Fruit fly (Drosophila melanogaster) whole organism, adult: ENCODE data around the gene MnM.

Experiments
- CG7045 ChIP-seq: fragments of 200-800 bp; sonication (Bioruptor generic); optimal IDR thresholded peaks from 2 replicates; lab custom pipeline; 2017; ENCODE audit warnings: missing biosample characterization, mild to moderate bottlenecking, missing genetic modification characterization
- Clk ChIP-seq: fragments of 200-800 bp; sonication (Bioruptor generic); optimal IDR thresholded peaks from 2 replicates; lab custom pipeline; 2017; ENCODE audit warnings: missing biosample characterization, missing genetic modification characterization
- cic ChIP-seq: fragments of 200-800 bp; sonication (Bioruptor generic); optimal IDR thresholded peaks from 2 replicates; lab custom pipeline; 2017; ENCODE audit warnings: missing biosample characterization, mild to moderate bottlenecking, missing genetic modification characterization, moderate library complexity
- tj ChIP-seq: fragments of 200-800 bp; sonication (Bioruptor generic); optimal IDR thresholded peaks from 3 replicates; lab custom pipeline; 2017; ENCODE audit warnings: missing biosample characterization, mild to moderate bottlenecking, missing genetic modification characterization, moderate library complexity

MnM gene

DNA sequence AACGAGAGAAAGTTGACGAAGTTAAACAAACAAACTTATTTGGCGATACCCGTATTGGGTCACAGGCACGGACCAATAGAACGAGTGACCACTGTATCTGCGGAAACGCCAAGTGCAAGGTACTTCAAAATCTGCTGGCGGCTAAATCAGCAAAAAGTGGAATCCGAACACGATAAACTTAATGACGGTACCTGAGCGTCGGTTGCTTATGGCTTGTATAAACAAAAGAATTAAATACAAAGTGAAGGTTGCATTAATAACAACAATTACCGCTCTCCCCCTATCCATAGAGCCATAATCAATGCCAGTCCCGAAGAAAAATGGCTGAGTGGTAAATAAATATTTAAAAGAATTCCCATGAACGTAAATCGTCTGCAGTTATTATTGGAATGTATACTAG is 53.9 kb downstream of the MnM start:
- TF ChIP-seq tj (GFP tag; lab: Kevin White, UChicago) (peak; percentile 96), Clk (GFP tag; lab: Kevin White, UChicago) (no peak), cic (GFP tag; lab: Kevin White, UChicago) (peak; percentile 4), CG7045 (GFP tag; lab: Kevin White, UChicago) (no peak)
